Fruit fly (Drosophila melanogaster) S2 (cell line): ENCODE results near the gene VhaM9.7-c.

Experiments used
- CG8478 ChIP-seq: fragments of >200 bp; optimal IDR thresholded peaks from 2 replicates; lab custom pipeline; 2018
- CTCF ChIP-seq, 2 experiments: fragments of >200 bp; optimal IDR thresholded peaks; 2 replicates each; lab custom pipeline; 2018

The VhaM9.7-c gene

dm6 chr3L:4177981-4178562 lies 8.6 kb downstream of the VhaM9.7-c start, which contains the start of gene Teh4:
Gene Teh4 (minus strand): TSS chr3L:4178270.
- TF ChIP-seq CG8478 (lab: Kevin White, UChicago) = no peak
- no peak for TF ChIP-seq CTCF (optimal IDR thresholded peaks at IDR 0.05; lab: Kevin White, UChicago)

dm6 chr3L:4173584-4173983 lies 13.1 kb downstream of the VhaM9.7-c start, which contains the start of gene CG18675:
Gene CG18675 (plus strand): TSS chr3L:4173884.
- TF ChIP-seq CTCF (optimal IDR thresholded peaks at IDR 0.05; lab: Kevin White, UChicago) (no peak), CG8478 (lab: Kevin White, UChicago) (no peak)

- TF ChIP-seq CTCF (optimal IDR thresholded peaks at IDR 0.05; lab: Kevin White, UChicago) (peak in 1 of 2 experiments; percentile 15), CG8478 (lab: Kevin White, UChicago) (no peak)
Measured at dm6 chr3L:4169957-4170651, 16.6 kb downstream of the VhaM9.7-c start, which contains the start of gene Ero1L. Gene Ero1L (plus strand): TSS chr3L:4170404.

- no peak for TF ChIP-seq CG8478 (lab: Kevin White, UChicago)
- TF ChIP-seq CTCF (optimal IDR thresholded peaks at IDR 0.05; lab: Kevin White, UChicago) = no peak
Measured at dm6 chr3L:4167353-4167842, 19.3 kb downstream of the VhaM9.7-c start, which contains the start of gene mas. Gene mas (minus strand): TSS chr3L:4167464.

- TF ChIP-seq CG8478 (lab: Kevin White, UChicago) (no peak), CTCF (optimal IDR thresholded peaks at IDR 0.05; lab: Kevin White, UChicago) (no peak)
Measured at dm6 chr3L:4160926-4161325, 25.7 kb downstream of the VhaM9.7-c start, which contains the start of gene nab. Gene nab (minus strand): TSS chr3L:4160932.

dm6 chr3L:4159264-4159663 lies 27.4 kb downstream of the VhaM9.7-c start:
- no peak for TF ChIP-seq CG8478 (lab: Kevin White, UChicago)
- TF ChIP-seq CTCF (optimal IDR thresholded peaks at IDR 0.05; lab: Kevin White, UChicago) = no peak

dm6 chr3L:4158361-4158760 lies 28.3 kb downstream of the VhaM9.7-c start:
- TF ChIP-seq CTCF (optimal IDR thresholded peaks at IDR 0.05; lab: Kevin White, UChicago) (no peak), CG8478 (lab: Kevin White, UChicago) (no peak)

dm6 chr3L:4157852-4158251 lies 28.8 kb downstream of the VhaM9.7-c start:
- TF ChIP-seq CTCF (optimal IDR thresholded peaks at IDR 0.05; lab: Kevin White, UChicago) = no peak
- no peak for TF ChIP-seq CG8478 (lab: Kevin White, UChicago)

- TF ChIP-seq CG8478 (lab: Kevin White, UChicago) (no peak), CTCF (optimal IDR thresholded peaks at IDR 0.05; lab: Kevin White, UChicago) (no peak)
Measured at dm6 chr3L:4148406-4148975, 38.2 kb downstream of the VhaM9.7-c start, which contains the start of gene CG1299. Gene CG1299 (plus strand): TSS chr3L:4148696.

- TF ChIP-seq CG8478 (lab: Kevin White, UChicago) (no peak), CTCF (optimal IDR thresholded peaks at IDR 0.05; lab: Kevin White, UChicago) (no peak)
Measured at dm6 chr3L:4145229-4145628, 41.4 kb downstream of the VhaM9.7-c start.

- TF ChIP-seq CTCF (optimal IDR thresholded peaks at IDR 0.05; lab: Kevin White, UChicago) = no peak
- no peak for TF ChIP-seq CG8478 (lab: Kevin White, UChicago)
Measured at dm6 chr3L:4142064-4142463, 44.6 kb downstream of the VhaM9.7-c start, which contains the start of gene CG32260. Gene CG32260 (plus strand): TSS chr3L:4142364.

- TF ChIP-seq CG8478 (lab: Kevin White, UChicago) (no peak), CTCF (optimal IDR thresholded peaks at IDR 0.05; lab: Kevin White, UChicago) (no peak)
Measured at dm6 chr3L:4141167-4141566, 45.5 kb downstream of the VhaM9.7-c start, which contains the start of gene Akh. Gene Akh (plus strand): TSS chr3L:4141467.

- TF ChIP-seq CTCF (optimal IDR thresholded peaks at IDR 0.05; lab: Kevin White, UChicago) = peak in 1 of 2 experiments; percentile 43
- no peak for TF ChIP-seq CG8478 (lab: Kevin White, UChicago)
Measured at dm6 chr3L:4138804-4139521, 47.7 kb downstream of the VhaM9.7-c start, which contains the start of the genes Rop and Ras64B. Gene Rop (minus strand): TSS chr3L:4138996. Gene Ras64B (plus strand): TSS chr3L:4139076.
